Worm (Caenorhabditis elegans) whole organism, L3 larva: ENCODE results near the gene nhr-87.
"Not testable (repeated sequence)": the region's sequence is repeated elsewhere in the genome, so short reads cannot be mapped to it uniquely, and the experiment has no call there.

Experiments used
- ZK546.5 ChIP-seq: sonication (generic microtip); optimal IDR thresholded peaks from 2 replicates; lab custom pipeline; 2017; ENCODE audit warnings: missing biosample characterization, missing genetic modification characterization
- ama-1 ChIP-seq: fragments of 150-350 bp; optimal IDR thresholded peaks from 2 replicates; lab custom pipeline; 2018
- ceh-28 ChIP-seq: fragments of 150-350 bp; optimal IDR thresholded peaks from 2 replicates; lab custom pipeline; 2014; ENCODE audit warnings: missing biosample characterization, missing genetic modification reagents, missing genetic modification characterization
- ceh-82 ChIP-seq: fragments of 150-350 bp; optimal IDR thresholded peaks from 2 replicates; lab custom pipeline; 2014; ENCODE audit warnings: missing biosample characterization, missing genetic modification characterization
- ceh-9 ChIP-seq: sonication (generic microtip); optimal IDR thresholded peaks from 2 replicates; lab custom pipeline; 2018; ENCODE audit warnings: missing biosample characterization, missing genetic modification characterization
- egl-27 ChIP-seq: sonication (generic microtip); optimal IDR thresholded peaks from 4 replicates; lab custom pipeline; 2017; ENCODE audit warnings: missing biosample characterization, missing genetic modification reagents, missing genetic modification characterization
- egl-5 ChIP-seq: fragments of 150-350 bp; optimal IDR thresholded peaks from 2 replicates; lab custom pipeline; 2017; ENCODE audit warnings: missing biosample characterization, missing genetic modification reagents, missing genetic modification characterization, inconsistent platforms
- elt-2 ChIP-seq: sonication (generic microtip); optimal IDR thresholded peaks from 2 replicates; lab custom pipeline; 2016; ENCODE audit warnings: missing genetic modification reagents, mild to moderate bottlenecking, missing genetic modification characterization, missing compliant biosample characterization
- eor-1 ChIP-seq, 2 experiments: fragments of 150-350 bp; optimal IDR thresholded peaks; 2 replicates each; lab custom pipeline; 2014 to 2018; ENCODE audit warnings: missing biosample characterization in 2 of 2, missing genetic modification characterization in 2 of 2
- fkh-2 ChIP-seq: fragments of 150-350 bp; optimal IDR thresholded peaks from 2 replicates; lab custom pipeline; 2014; ENCODE audit warnings: missing biosample characterization, missing genetic modification reagents, missing genetic modification characterization
- fos-1 ChIP-seq: fragments of 150-350 bp; optimal IDR thresholded peaks from 2 replicates; lab custom pipeline; 2014; ENCODE audit warnings: missing biosample characterization, missing genetic modification characterization
- hmg-11 ChIP-seq: sonication (generic microtip); optimal IDR thresholded peaks from 2 replicates; lab custom pipeline; 2016; ENCODE audit warnings: missing genetic modification characterization, missing compliant biosample characterization
- jun-1 ChIP-seq: fragments of 150-350 bp; optimal IDR thresholded peaks from 2 replicates; lab custom pipeline; 2014; ENCODE audit warnings: missing biosample characterization, missing genetic modification reagents, missing genetic modification characterization
- lin-15B ChIP-seq: fragments of 150-350 bp; optimal IDR thresholded peaks from 2 replicates; lab custom pipeline; 2014; ENCODE audit warnings: missing biosample characterization, missing genetic modification characterization
- lin-39 ChIP-seq: fragments of 150-350 bp; optimal IDR thresholded peaks from 2 replicates; lab custom pipeline; 2018; ENCODE audit warnings: missing biosample characterization, missing genetic modification reagents, missing genetic modification characterization
- mdl-1 ChIP-seq: fragments of 150-350 bp; optimal IDR thresholded peaks from 2 replicates; lab custom pipeline; 2014; ENCODE audit warnings: missing biosample characterization, missing genetic modification characterization
- nhr-23 ChIP-seq: fragments of 150-350 bp; optimal IDR thresholded peaks from 2 replicates; lab custom pipeline; 2014; ENCODE audit warnings: missing biosample characterization, missing genetic modification reagents, missing genetic modification characterization
- nhr-237 ChIP-seq: fragments of 150-350 bp; optimal IDR thresholded peaks from 2 replicates; lab custom pipeline; 2014; ENCODE audit warnings: missing biosample characterization, missing genetic modification characterization
- nhr-25 ChIP-seq: sonication (generic microtip); optimal IDR thresholded peaks from 2 replicates; lab custom pipeline; 2017; ENCODE audit warnings: missing biosample characterization, missing genetic modification characterization
- nhr-28 ChIP-seq: fragments of 150-350 bp; optimal IDR thresholded peaks from 2 replicates; lab custom pipeline; 2014; ENCODE audit warnings: missing biosample characterization, missing genetic modification characterization
- nhr-76 ChIP-seq: fragments of 150-350 bp; sonication (generic microtip); optimal IDR thresholded peaks from 5 replicates; lab custom pipeline; 2014; ENCODE audit warnings: missing biosample characterization, missing genetic modification characterization
- pha-4 ChIP-seq: fragments of 150-350 bp; optimal IDR thresholded peaks from 2 replicates; lab custom pipeline; 2014; ENCODE audit warnings: missing biosample characterization, missing genetic modification reagents, missing genetic modification characterization
- pqm-1 ChIP-seq: fragments of 150-350 bp; optimal IDR thresholded peaks from 2 replicates; lab custom pipeline; 2017; ENCODE audit warnings: missing biosample characterization, missing genetic modification characterization, inconsistent platforms
- snpc-4 ChIP-seq: fragments of 150-350 bp; optimal IDR thresholded peaks from 2 replicates; lab custom pipeline; 2014; ENCODE audit warnings: missing biosample characterization, missing genetic modification characterization
- unc-62 ChIP-seq: fragments of 150-350 bp; sonication (generic microtip); optimal IDR thresholded peaks from 4 replicates; lab custom pipeline; 2014; ENCODE audit warnings: missing biosample characterization, missing genetic modification reagents, missing genetic modification characterization
- ztf-11 ChIP-seq: fragments of 150-350 bp; optimal IDR thresholded peaks from 2 replicates; lab custom pipeline; 2014; ENCODE audit warnings: missing biosample characterization, missing genetic modification characterization

Gene nhr-87

DNA sequence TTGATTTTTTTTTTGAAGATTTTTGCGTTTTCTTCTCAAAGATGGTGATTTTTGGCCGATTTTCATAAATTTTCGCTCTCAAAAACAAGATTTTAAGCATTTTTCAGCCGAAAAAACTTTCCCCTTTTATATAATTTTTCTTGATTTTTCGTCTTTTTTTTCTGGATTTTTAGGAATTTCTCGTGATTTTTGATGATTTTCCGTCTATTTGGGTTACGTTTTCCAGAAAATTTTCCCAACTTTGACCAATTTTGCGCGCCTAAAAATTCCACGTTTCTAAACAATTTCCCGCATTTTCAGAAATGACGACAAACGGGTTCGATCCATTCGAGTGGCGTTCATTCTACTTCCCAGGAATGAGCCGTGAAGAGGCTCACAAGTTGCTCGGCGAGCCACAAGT, 26.8 kb upstream of the nhr-87 start, which contains the start of gene ced-2:
ced-2 (plus strand) TSS at position 301 of the 400 bp plus-strand sequence.
- TF ChIP-seq snpc-4 (tag; lab: Kevin White, UChicago) (no peak), unc-62 (GFP tag; lab: Kevin White, UChicago) (no peak)

DNA sequence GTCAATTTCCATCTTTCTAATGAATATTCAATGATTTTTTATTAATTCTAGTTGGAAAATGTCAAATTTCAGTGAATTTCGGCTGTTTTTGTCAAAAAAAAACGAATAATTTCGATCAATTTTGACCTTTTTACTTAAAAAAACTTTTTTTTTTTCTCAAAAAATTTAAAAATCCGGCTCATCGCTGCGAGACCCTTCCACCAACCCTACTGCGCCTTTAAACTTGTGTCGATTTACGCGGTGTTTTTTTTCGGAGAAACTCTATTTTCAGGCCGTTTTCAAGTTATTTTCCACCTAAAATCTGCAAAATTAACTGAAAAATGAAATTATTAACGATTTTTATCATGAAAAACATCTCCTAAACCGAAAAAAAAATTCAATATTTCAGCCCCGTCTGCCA, 23.0 kb upstream of the nhr-87 start:
- TF ChIP-seq ama-1 (lab: Kevin White, UChicago) (no peak), nhr-76 (no peak), lin-15B (peak; percentile 18)

DNA sequence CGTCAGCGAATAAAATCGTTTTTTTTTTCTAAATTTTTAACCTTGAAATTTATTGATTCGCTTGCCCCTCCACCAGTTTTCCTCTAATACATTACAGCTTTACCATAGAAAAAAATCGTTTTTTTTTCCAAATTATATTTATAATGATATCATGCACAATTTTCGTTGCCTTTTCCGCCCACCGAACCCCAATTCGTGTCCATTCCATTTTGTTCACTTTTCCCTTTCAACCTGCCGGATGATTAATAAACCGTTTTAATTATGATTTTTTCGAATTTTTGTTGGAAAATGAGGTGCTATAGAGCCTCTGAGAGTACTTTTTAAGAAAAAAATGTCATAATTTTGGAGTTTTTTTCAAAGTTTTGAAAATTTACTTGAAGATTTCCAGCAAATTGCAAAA, 22.5 kb upstream of the nhr-87 start, which contains the start of gene set-23:
set-23 (plus strand) TSS at position 301 of the 400 bp plus-strand sequence.
- TF ChIP-seq ceh-28 (tag; lab: Kevin White, UChicago) (no peak), elt-2 (tag; lab: Kevin White, UChicago) (no peak), ZK546.5 (no peak), ceh-82 (no peak), nhr-76 (no peak), mdl-1 (tag; lab: Kevin White, UChicago) (no peak), nhr-23 (tag; lab: Kevin White, UChicago) (no peak), snpc-4 (tag; lab: Kevin White, UChicago) (no peak), unc-62 (GFP tag; lab: Kevin White, UChicago) (no peak)

DNA sequence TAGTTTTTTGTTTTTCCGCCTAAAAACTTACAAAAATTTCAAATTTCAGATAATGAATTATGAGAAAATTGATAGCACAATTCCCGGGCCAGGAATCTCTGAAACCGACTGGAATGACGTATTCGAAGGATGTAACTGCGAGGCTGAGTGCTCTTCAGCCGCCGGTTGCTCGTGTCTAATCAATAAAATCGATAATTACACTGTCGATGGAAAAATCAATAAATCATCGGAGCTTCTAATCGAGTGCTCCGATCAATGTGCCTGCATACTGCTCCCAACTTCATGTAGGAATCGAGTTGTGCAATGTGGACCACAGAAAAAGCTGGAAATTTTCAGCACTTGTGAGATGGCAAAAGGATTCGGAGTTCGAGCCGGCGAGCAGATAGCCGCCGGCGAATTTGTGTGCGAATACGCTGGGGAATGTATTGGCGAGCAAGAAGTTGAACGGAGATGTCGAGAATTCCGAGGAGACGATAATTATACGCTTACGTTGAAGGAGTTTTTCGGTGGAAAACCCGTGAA, 20.8 kb upstream of the nhr-87 start:
- TF ChIP-seq elt-2 (tag; lab: Kevin White, UChicago) (no peak), ceh-28 (tag; lab: Kevin White, UChicago) (peak; percentile 56)

DNA sequence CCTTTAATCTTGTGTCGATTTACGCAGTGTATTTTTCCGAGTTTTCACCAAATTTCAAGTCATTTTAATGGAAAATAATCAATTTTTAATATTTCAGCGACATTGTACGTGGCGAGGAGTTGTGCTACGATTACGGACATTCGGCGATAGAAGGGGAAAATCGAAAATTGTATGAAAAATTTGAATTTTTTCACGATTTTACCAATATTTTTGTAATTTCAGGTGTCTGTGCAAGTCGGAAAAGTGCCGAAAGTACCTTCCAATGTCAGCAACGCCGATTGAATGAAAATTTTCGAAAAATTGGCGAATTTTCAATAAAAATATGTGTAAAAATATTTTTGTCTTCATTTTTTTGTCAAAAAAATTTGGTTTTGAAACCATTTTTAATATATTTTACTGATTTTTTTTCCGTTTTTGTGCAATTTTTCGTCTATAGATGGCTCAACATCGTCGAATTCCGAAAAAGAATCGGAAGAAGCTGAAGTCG, 18.5 kb upstream of the nhr-87 start, which contains the start of gene Y41D4B.11:
Y41D4B.11 (plus strand) TSS at position 437 of the 487 bp plus-strand sequence.
- TF ChIP-seq egl-5 (tag; lab: Kevin White, UChicago) = no peak
- TF ChIP-seq pqm-1 = no peak
- TF ChIP-seq egl-27 (tag; lab: Kevin White, UChicago) = no peak
- TF ChIP-seq fkh-2 (tag; lab: Kevin White, UChicago) = no peak
- TF ChIP-seq nhr-237 (tag; lab: Kevin White, UChicago) = no peak
- no peak for TF ChIP-seq ZK546.5
- TF ChIP-seq elt-2 (tag; lab: Kevin White, UChicago) = no peak
- no peak for TF ChIP-seq nhr-25 (tag; lab: Kevin White, UChicago)
- TF ChIP-seq jun-1 (tag; lab: Kevin White, UChicago) = no peak
- no peak for TF ChIP-seq lin-39
- TF ChIP-seq ceh-9 = no peak
- TF ChIP-seq nhr-28 = no peak
- TF ChIP-seq ztf-11 (tag; lab: Kevin White, UChicago) = no peak
- TF ChIP-seq eor-1 (tag; optimal IDR thresholded peaks at IDR 0.05; lab: Kevin White, UChicago) = no peak
- TF ChIP-seq, all 47 proteins: peak for 0

DNA sequence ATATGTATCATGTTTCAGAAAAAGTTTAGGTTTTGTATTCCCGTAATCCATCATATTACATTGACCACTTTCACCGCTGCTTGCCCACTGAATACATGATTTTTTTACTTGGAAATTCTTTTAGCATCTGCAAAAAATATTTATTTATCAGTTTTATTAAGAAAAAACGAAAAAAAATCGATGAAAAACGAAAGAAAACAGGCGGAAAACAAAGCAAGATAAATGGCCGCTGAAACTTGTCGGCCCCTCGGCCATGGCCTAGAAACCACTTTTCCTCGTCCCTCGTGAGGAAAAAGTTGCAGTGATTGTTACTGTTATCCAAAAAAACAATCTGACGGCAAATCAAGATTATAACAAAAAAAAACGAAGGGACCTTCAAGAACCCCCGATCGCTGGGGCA, 13.9 kb upstream of the nhr-87 start, which contains the start of gene dsl-3:
dsl-3 (plus strand) TSS at position 301 of the 400 bp plus-strand sequence.
- not testable (repeated sequence) for TF ChIP-seq nhr-76; eor-1 (tag; optimal IDR thresholded peaks at IDR 0.05; lab: Kevin White, UChicago); fos-1 (tag; lab: Kevin White, UChicago)

DNA sequence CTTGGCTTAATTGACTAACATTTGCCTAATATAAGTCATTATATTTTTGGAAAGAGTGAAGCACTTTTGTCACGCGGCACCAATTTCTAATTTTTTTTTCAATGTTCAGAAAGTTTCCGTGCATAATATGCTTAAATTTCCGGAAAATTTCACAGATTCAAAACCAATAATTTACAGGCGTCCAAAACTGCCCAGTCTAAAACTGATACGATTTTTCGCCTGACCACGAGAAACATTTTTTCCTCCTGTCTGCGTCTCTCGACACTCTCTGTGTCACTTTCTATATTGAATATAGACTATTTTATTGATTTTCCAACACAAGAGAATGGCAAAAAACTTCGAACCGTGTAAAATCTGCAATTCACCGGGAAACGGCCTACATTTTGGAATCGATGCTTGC, 10.2 kb upstream of the nhr-87 start, which contains the start of gene nhr-122:
nhr-122 (plus strand) TSS at position 301 of the 400 bp plus-strand sequence.
- TF ChIP-seq pha-4 (tag; lab: Kevin White, UChicago) = peak; percentile 19
- TF ChIP-seq jun-1 (tag; lab: Kevin White, UChicago) = no peak
- TF ChIP-seq ceh-28 (tag; lab: Kevin White, UChicago) = peak; percentile 30
- TF ChIP-seq hmg-11 = peak; percentile 33
- TF ChIP-seq, all 47 proteins: peak for 3
